Worm (Caenorhabditis elegans): ENCODE measurements around the gene rga-8.

The rga-8 gene

DNA sequence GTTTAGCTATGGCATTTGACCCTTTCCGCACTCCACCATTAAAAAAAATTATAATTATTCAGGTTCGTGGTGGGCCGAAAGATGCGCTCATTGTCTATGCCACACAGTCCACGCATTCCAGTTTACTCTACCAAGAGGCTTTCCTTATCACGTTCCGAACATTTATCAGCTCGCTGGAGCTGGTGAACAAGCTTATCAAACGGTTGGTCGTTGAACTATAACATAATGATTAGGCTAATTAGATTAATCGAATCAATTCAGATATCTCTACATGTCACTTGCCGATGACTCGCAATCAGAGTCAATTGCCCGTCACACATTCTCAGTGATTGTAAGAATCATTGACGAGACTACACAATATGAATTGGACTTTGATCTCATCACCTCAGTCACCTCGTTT is 10.2 kb downstream of the rga-8 start:
- no peak for TF ChIP-seq lin-15B (tag; optimal IDR thresholded peaks at IDR 0.05)
- TF ChIP-seq aly-2 (tag; optimal IDR thresholded peaks at IDR 0.05), result no peak
- TF ChIP-seq elt-2 (tag; optimal IDR thresholded peaks at IDR 0.05), result peak; percentile 79
- TF ChIP-seq nhr-43 (tag; optimal IDR thresholded peaks at IDR 0.05; ENCODE audit: poor library complexity, severe bottlenecking), result no peak
- TF ChIP-seq ceh-28 (tag; optimal IDR thresholded peaks at IDR 0.05), result no peak
- peak; percentile 27 for TF ChIP-seq pqm-1 (tag; optimal IDR thresholded peaks at IDR 0.05)

DNA sequence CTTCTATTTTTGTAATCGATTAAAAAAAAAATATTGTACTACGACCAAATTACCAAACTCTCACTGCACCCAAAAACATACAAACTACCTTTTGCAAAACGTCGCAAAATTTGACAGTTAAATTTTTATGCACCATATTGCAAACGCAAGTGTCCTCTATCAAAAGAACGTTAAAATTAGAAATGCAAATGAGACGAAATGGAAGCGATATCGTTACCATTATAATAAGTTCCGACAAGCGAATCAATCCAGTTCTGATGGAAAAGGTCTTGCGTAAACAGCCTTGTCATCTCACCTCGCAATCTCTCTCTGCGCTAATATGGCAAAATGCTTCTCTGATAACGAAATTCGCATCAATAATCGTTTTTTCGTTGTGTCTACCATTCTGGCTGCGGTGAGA is 11.5 kb downstream of the rga-8 start:
- TF ChIP-seq lin-15B (tag; optimal IDR thresholded peaks at IDR 0.05) (no peak), elt-2 (tag; optimal IDR thresholded peaks at IDR 0.05) (peak; percentile 27), ZK546.5 (tag; optimal IDR thresholded peaks at IDR 0.05) (no peak), lin-39 (tag; optimal IDR thresholded peaks at IDR 0.05) (no peak)

- no peak for TF ChIP-seq fos-1 (tag; optimal IDR thresholded peaks at IDR 0.05)
- TF ChIP-seq pqm-1 (tag; optimal IDR thresholded peaks at IDR 0.05), result no peak
- TF ChIP-seq nhr-25 (tag; optimal IDR thresholded peaks at IDR 0.05), result no peak
- TF ChIP-seq aly-2 (tag; optimal IDR thresholded peaks at IDR 0.05), result no peak
- no peak for TF ChIP-seq nhr-43 (tag; optimal IDR thresholded peaks at IDR 0.05; ENCODE audit: poor library complexity, severe bottlenecking)
- TF ChIP-seq pha-4 (tag; optimal IDR thresholded peaks at IDR 0.05), result no peak
- TF ChIP-seq nhr-12 (tag; optimal IDR thresholded peaks at IDR 0.05), result no peak
- no peak for TF ChIP-seq jun-1 (tag; optimal IDR thresholded peaks at IDR 0.05)
- TF ChIP-seq daf-12 (tag; optimal IDR thresholded peaks at IDR 0.05), result no peak
- no peak for TF ChIP-seq ama-1 (optimal IDR thresholded peaks at IDR 0.05)
- TF ChIP-seq nhr-11 (tag; optimal IDR thresholded peaks at IDR 0.05), result no peak
- no peak for TF ChIP-seq skn-1 (tag; optimal IDR thresholded peaks at IDR 0.05)
- no peak for TF ChIP-seq ztf-4 (tag; optimal IDR thresholded peaks at IDR 0.05)
These were observed 14.2 kb downstream of the rga-8 start for ce11 chrX:5265356-5265755.

- no peak for TF ChIP-seq skn-1 (tag; optimal IDR thresholded peaks at IDR 0.05)
- TF ChIP-seq R02D3.7 (tag; optimal IDR thresholded peaks at IDR 0.05), result no peak
- TF ChIP-seq tbx-2 (tag; optimal IDR thresholded peaks at IDR 0.05), result no peak
- no peak for TF ChIP-seq zag-1 (tag; optimal IDR thresholded peaks at IDR 0.05)
- no peak for TF ChIP-seq nhr-11 (tag; optimal IDR thresholded peaks at IDR 0.05)
These were observed 15.5 kb downstream of the rga-8 start, which contains the start of gene Y34B4A.4 for ce11 chrX:5264026-5264425. TSS of gene Y34B4A.4 (plus strand) at chrX:5264326.

- no peak for TF ChIP-seq nhr-12 (tag; optimal IDR thresholded peaks at IDR 0.05)
- no peak for TF ChIP-seq nhr-43 (tag; optimal IDR thresholded peaks at IDR 0.05; ENCODE audit: poor library complexity, severe bottlenecking)
- TF ChIP-seq elt-1 (tag; optimal IDR thresholded peaks at IDR 0.05), result no peak
- TF ChIP-seq sea-2 (GFP tag; optimal IDR thresholded peaks at IDR 0.05), result no peak
- no peak for TF ChIP-seq daf-12 (tag; optimal IDR thresholded peaks at IDR 0.05)
- TF ChIP-seq lsy-12 (tag; optimal IDR thresholded peaks at IDR 0.05), result no peak
- TF ChIP-seq ztf-11 (tag; optimal IDR thresholded peaks at IDR 0.05), result no peak
- no peak for TF ChIP-seq fkh-2 (tag; optimal IDR thresholded peaks at IDR 0.05)
These were observed 16.0 kb downstream of the rga-8 start for ce11 chrX:5263585-5263984.

- TF ChIP-seq ceh-16 (tag; optimal IDR thresholded peaks at IDR 0.05) (no peak), elt-2 (tag; optimal IDR thresholded peaks at IDR 0.05) (peak; percentile 64), pqm-1 (tag; optimal IDR thresholded peaks at IDR 0.05) (peak; percentile 32)
These were observed 17.5 kb downstream of the rga-8 start for ce11 chrX:5262033-5262432.

ce11 chrX:5260389-5260788 is 19.2 kb downstream of the rga-8 start:
- TF ChIP-seq nhr-11 (tag; optimal IDR thresholded peaks at IDR 0.05) (no peak), nhr-25 (tag; optimal IDR thresholded peaks at IDR 0.05) (no peak), unc-39 (tag; optimal IDR thresholded peaks at IDR 0.05) (no peak), egl-27 (tag; optimal IDR thresholded peaks at IDR 0.05) (no peak), nhr-23 (tag; optimal IDR thresholded peaks at IDR 0.05) (no peak), fkh-2 (tag; optimal IDR thresholded peaks at IDR 0.05) (no peak), ceh-28 (tag; optimal IDR thresholded peaks at IDR 0.05) (no peak), ztf-4 (tag; optimal IDR thresholded peaks at IDR 0.05) (no peak), nhr-43 (tag; optimal IDR thresholded peaks at IDR 0.05; ENCODE audit: poor library complexity, severe bottlenecking) (no peak)

Measured in whole organism, L3 larva.